Fruit fly (Drosophila melanogaster) whole organism, embryonic: ENCODE results near the gene galla-2.

Source experiments
- Awh ChIP-seq: fragments of 200-800 bp; sonication (Bioruptor generic); IDR thresholded peaks from 2 replicates; pipeline ENCODE4, ENCODE4 v1.3.6; 2022; ENCODE audit warnings: missing biosample characterization, missing genetic modification characterization
- Bteb2 ChIP-seq: fragments of 200-800 bp; sonication (Bioruptor generic); optimal IDR thresholded peaks from 2 replicates; lab custom pipeline; 2016; ENCODE audit warnings: missing biosample characterization, missing genetic modification characterization
- CG10543 ChIP-seq: fragments of 200-800 bp; sonication (Bioruptor generic); optimal IDR thresholded peaks from 3 replicates; lab custom pipeline; 2017; ENCODE audit warnings: missing biosample characterization, mild to moderate bottlenecking, missing genetic modification characterization, moderate library complexity
- CG12769 ChIP-seq: fragments of 200-800 bp; sonication (Bioruptor generic); optimal IDR thresholded peaks from 2 replicates; lab custom pipeline; 2019; ENCODE audit warnings: missing biosample characterization, mild to moderate bottlenecking, missing genetic modification characterization, moderate library complexity
- CG13287 ChIP-seq: fragments of 200-800 bp; sonication (Bioruptor generic); IDR thresholded peaks from 2 replicates; pipeline ENCODE4 v1.3.6; 2022; ENCODE audit warnings: missing biosample characterization, missing genetic modification characterization; ENCODE audit not compliant: partially characterized antibody
- CG13894 ChIP-seq: fragments of 200-800 bp; sonication (Bioruptor generic); optimal IDR thresholded peaks from 3 replicates; lab custom pipeline; 2018; ENCODE audit warnings: missing biosample characterization, mild to moderate bottlenecking, missing genetic modification characterization, moderate library complexity
- CG15011 ChIP-seq: fragments of 200-800 bp; sonication (Bioruptor generic); optimal IDR thresholded peaks from 3 replicates; lab custom pipeline; 2018; ENCODE audit warnings: missing biosample characterization, mild to moderate bottlenecking, missing genetic modification characterization
- CG15479 ChIP-seq: fragments of 200-800 bp; sonication (Bioruptor generic); optimal IDR thresholded peaks from 3 replicates; lab custom pipeline; 2019; ENCODE audit warnings: missing biosample characterization, mild to moderate bottlenecking, missing genetic modification characterization, moderate library complexity
- CG17385 ChIP-seq: fragments of 200-800 bp; sonication (Bioruptor generic); optimal IDR thresholded peaks from 3 replicates; lab custom pipeline; 2018; ENCODE audit warnings: missing biosample characterization, mild to moderate bottlenecking, missing genetic modification characterization
- CG17829 ChIP-seq: fragments of 200-800 bp; optimal IDR thresholded peaks from 2 replicates; lab custom pipeline; 2019; ENCODE audit warnings: missing biosample characterization, mild to moderate bottlenecking, missing genetic modification characterization, moderate library complexity
- CG18764 ChIP-seq: fragments of 200-800 bp; sonication (Bioruptor generic); optimal IDR thresholded peaks from 3 replicates; lab custom pipeline; 2016; ENCODE audit warnings: missing biosample characterization, missing genetic modification characterization
- CG2678 ChIP-seq: fragments of 200-800 bp; sonication (Bioruptor generic); optimal IDR thresholded peaks from 3 replicates; lab custom pipeline; 2019; ENCODE audit warnings: missing biosample characterization, mild to moderate bottlenecking, missing genetic modification characterization, moderate library complexity
- CG2712 ChIP-seq: fragments of 200-800 bp; optimal IDR thresholded peaks from 3 replicates; lab custom pipeline; 2019; ENCODE audit warnings: missing biosample characterization, mild to moderate bottlenecking, missing genetic modification characterization, moderate library complexity
- CG30403 ChIP-seq: fragments of 200-800 bp; sonication (Bioruptor generic); optimal IDR thresholded peaks from 3 replicates; lab custom pipeline; 2016; ENCODE audit warnings: missing biosample characterization, missing genetic modification characterization
- CG3281 ChIP-seq: fragments of 200-800 bp; sonication (Bioruptor generic); optimal IDR thresholded peaks from 3 replicates; lab custom pipeline; 2017; ENCODE audit warnings: missing biosample characterization, mild to moderate bottlenecking, missing genetic modification characterization
- CG5180 ChIP-seq: fragments of 200-800 bp; sonication (Bioruptor generic); optimal IDR thresholded peaks from 3 replicates; lab custom pipeline; 2017; ENCODE audit warnings: missing biosample characterization, missing genetic modification characterization, mild to moderate bottlenecking, moderate library complexity, missing genetic modification reagents
- CG6254 ChIP-seq: fragments of 200-800 bp; sonication (Bioruptor generic); optimal IDR thresholded peaks from 3 replicates; lab custom pipeline; 2017; ENCODE audit warnings: mild to moderate bottlenecking, missing biosample characterization, missing genetic modification reagents, missing genetic modification characterization
- CG6689 ChIP-seq: fragments of 200-800 bp; sonication (Bioruptor generic); IDR thresholded peaks from 2 replicates; pipeline ENCODE4 v1.3.6; 2022; ENCODE audit warnings: missing biosample characterization, missing genetic modification characterization
- CG9727 ChIP-seq: fragments of 200-800 bp; sonication (Bioruptor generic); optimal IDR thresholded peaks from 3 replicates; lab custom pipeline; 2017; ENCODE audit warnings: missing biosample characterization, mild to moderate bottlenecking, missing genetic modification characterization
- CG9876 ChIP-seq: fragments of 200-800 bp; sonication (Bioruptor generic); optimal IDR thresholded peaks from 2 replicates; lab custom pipeline; 2016; ENCODE audit warnings: missing biosample characterization, missing genetic modification characterization
- Dll ChIP-seq: fragments of 200-800 bp; sonication (Bioruptor generic); IDR thresholded peaks from 4 replicates; pipeline ENCODE4 v1.3.6; 2022; ENCODE audit warnings: missing biosample characterization, missing genetic modification characterization; ENCODE audit not compliant: partially characterized antibody
- Drgx ChIP-seq: fragments of 200-800 bp; sonication (Bioruptor generic); IDR thresholded peaks from 2 replicates; pipeline ENCODE4 v1.3.6; 2022; ENCODE audit warnings: missing biosample characterization, missing genetic modification characterization
- ERR ChIP-seq: fragments of 200-800 bp; sonication (Bioruptor generic); optimal IDR thresholded peaks from 2 replicates; lab custom pipeline; 2016; ENCODE audit warnings: missing biosample characterization, missing genetic modification characterization
- HHEX ChIP-seq: fragments of 200-800 bp; sonication (Bioruptor generic); optimal IDR thresholded peaks from 3 replicates; lab custom pipeline; 2017; ENCODE audit warnings: missing biosample characterization, mild to moderate bottlenecking, missing genetic modification characterization, missing genetic modification reagents
- HmgD ChIP-seq: fragments of 200-800 bp; sonication (Bioruptor generic); optimal IDR thresholded peaks from 3 replicates; lab custom pipeline; 2016; ENCODE audit warnings: missing biosample characterization, missing genetic modification characterization
- Hsf ChIP-seq: fragments of 200-800 bp; sonication (Bioruptor generic); optimal IDR thresholded peaks from 3 replicates; lab custom pipeline; 2016; ENCODE audit warnings: missing biosample characterization, missing genetic modification characterization
- MTF-1 ChIP-seq: fragments of 200-800 bp; sonication (Bioruptor generic); optimal IDR thresholded peaks from 2 replicates; lab custom pipeline; 2018; ENCODE audit warnings: missing biosample characterization, mild to moderate bottlenecking, missing genetic modification characterization, borderline replicate concordance
- Nf-YA ChIP-seq: fragments of 200-800 bp; sonication (Bioruptor generic); IDR thresholded peaks from 2 replicates; pipeline ENCODE4 v1.3.6; 2022; ENCODE audit warnings: missing biosample characterization, missing genetic modification characterization
- Spps ChIP-seq: fragments of 200-800 bp; sonication (Bioruptor generic); optimal IDR thresholded peaks from 2 replicates; lab custom pipeline; 2018; ENCODE audit warnings: missing biosample characterization, mild to moderate bottlenecking, missing genetic modification characterization
- abd-A ChIP-seq: fragments of 200-800 bp; sonication (Bioruptor generic); optimal IDR thresholded peaks from 3 replicates; lab custom pipeline; 2019; ENCODE audit warnings: missing biosample characterization, mild to moderate bottlenecking, missing genetic modification characterization, moderate library complexity
- bigmax ChIP-seq: fragments of 200-800 bp; sonication (Bioruptor generic); optimal IDR thresholded peaks from 2 replicates; lab custom pipeline; 2018; ENCODE audit warnings: missing biosample characterization, mild to moderate bottlenecking, missing genetic modification characterization
- bsh ChIP-seq, 2 experiments: fragments of 200-800 bp; sonication (Bioruptor generic); optimal IDR thresholded peaks; 2 replicates each; lab custom pipeline; 2017 to 2018; ENCODE audit warnings: mild to moderate bottlenecking in 2 of 2, missing biosample characterization in 2 of 2, missing genetic modification characterization in 2 of 2, moderate library complexity in 1 of 2
- cas ChIP-seq: fragments of 200-800 bp; sonication (Bioruptor generic); IDR thresholded peaks from 2 replicates; pipeline ENCODE4 v1.3.6; 2022; ENCODE audit warnings: missing biosample characterization, missing genetic modification characterization
- cg ChIP-seq: fragments of 200-800 bp; sonication (Bioruptor generic); optimal IDR thresholded peaks from 3 replicates; lab custom pipeline; 2019; ENCODE audit warnings: missing biosample characterization, mild to moderate bottlenecking, missing genetic modification characterization, moderate library complexity
- disco-r ChIP-seq: fragments of 200-800 bp; sonication (Bioruptor generic); optimal IDR thresholded peaks from 2 replicates; lab custom pipeline; 2016; ENCODE audit warnings: missing biosample characterization, missing genetic modification characterization
- emc ChIP-seq: fragments of 200-800 bp; sonication (Bioruptor generic); optimal IDR thresholded peaks from 2 replicates; lab custom pipeline; 2016; ENCODE audit warnings: missing biosample characterization, missing genetic modification characterization
- hkb ChIP-seq, 2 experiments: fragments of 200-800 bp in 1 of 2; fragments of >200 bp in 1 of 2; sonication (Bioruptor generic) in 1 of 2; IDR thresholded peaks in 1 of 2; optimal IDR thresholded peaks in 1 of 2; 2 replicates each; pipeline versions ENCODE4 v1.3.6 to Lab custom; 2017 to 2022; ENCODE audit warnings: missing biosample characterization in 1 of 2, missing genetic modification characterization in 1 of 2
- ken ChIP-seq: fragments of 200-800 bp; sonication (Bioruptor generic); IDR thresholded peaks from 3 replicates; pipeline ENCODE4 v1.3.6; 2022; ENCODE audit warnings: missing biosample characterization, missing genetic modification characterization
- prd ChIP-seq, 3 experiments: fragments of >200 bp in 2 of 3; fragments of 200-800 bp in 1 of 3; sonication (Bioruptor generic) in 1 of 3; optimal IDR thresholded peaks in 2 of 3; IDR thresholded peaks in 1 of 3; 2 replicates in 2 of 3; 3 replicates in 1 of 3; pipeline versions ENCODE4 v1.3.6 to Lab custom; 2017 to 2022; ENCODE audit warnings: missing biosample characterization in 1 of 3, missing genetic modification characterization in 1 of 3
- ranshi ChIP-seq: fragments of 200-800 bp; sonication (Bioruptor generic); IDR thresholded peaks from 2 replicates; pipeline ENCODE4 v1.3.6; 2022; ENCODE audit warnings: missing biosample characterization, missing genetic modification characterization
- sd ChIP-seq: fragments of 200-800 bp; sonication (Bioruptor generic); optimal IDR thresholded peaks from 3 replicates; lab custom pipeline; 2018; ENCODE audit warnings: missing biosample characterization, mild to moderate bottlenecking, missing genetic modification characterization, moderate library complexity
- ttk ChIP-seq: fragments of 200-800 bp; sonication (Bioruptor generic); IDR thresholded peaks from 2 replicates; pipeline ENCODE4 v2.1.2; 2022; ENCODE audit warnings: missing biosample characterization, missing genetic modification characterization
- twi ChIP-seq: fragments of 200-800 bp; optimal IDR thresholded peaks from 2 replicates; lab custom pipeline; 2019; ENCODE audit warnings: missing biosample characterization, mild to moderate bottlenecking, missing genetic modification characterization, moderate library complexity
- unpg ChIP-seq: fragments of 200-800 bp; sonication (Bioruptor generic); optimal IDR thresholded peaks from 3 replicates; lab custom pipeline; 2018; ENCODE audit warnings: missing biosample characterization, mild to moderate bottlenecking, missing genetic modification characterization, moderate library complexity
- vnd ChIP-seq: fragments of 200-800 bp; sonication (Bioruptor generic); IDR thresholded peaks from 3 replicates; pipeline ENCODE4 v1.3.6; 2022; ENCODE audit warnings: missing biosample characterization, missing genetic modification characterization; ENCODE audit not compliant: partially characterized antibody
- zf30C ChIP-seq: fragments of 200-800 bp; sonication (Bioruptor generic); optimal IDR thresholded peaks from 3 replicates; lab custom pipeline; 2018; ENCODE audit warnings: missing biosample characterization, mild to moderate bottlenecking, missing genetic modification characterization
- zfh1 ChIP-seq: fragments of 200-800 bp; sonication (Bioruptor generic); IDR thresholded peaks from 3 replicates; pipeline ENCODE4 v1.3.6; 2022; ENCODE audit warnings: missing biosample characterization, missing genetic modification characterization

Gene galla-2

DNA sequence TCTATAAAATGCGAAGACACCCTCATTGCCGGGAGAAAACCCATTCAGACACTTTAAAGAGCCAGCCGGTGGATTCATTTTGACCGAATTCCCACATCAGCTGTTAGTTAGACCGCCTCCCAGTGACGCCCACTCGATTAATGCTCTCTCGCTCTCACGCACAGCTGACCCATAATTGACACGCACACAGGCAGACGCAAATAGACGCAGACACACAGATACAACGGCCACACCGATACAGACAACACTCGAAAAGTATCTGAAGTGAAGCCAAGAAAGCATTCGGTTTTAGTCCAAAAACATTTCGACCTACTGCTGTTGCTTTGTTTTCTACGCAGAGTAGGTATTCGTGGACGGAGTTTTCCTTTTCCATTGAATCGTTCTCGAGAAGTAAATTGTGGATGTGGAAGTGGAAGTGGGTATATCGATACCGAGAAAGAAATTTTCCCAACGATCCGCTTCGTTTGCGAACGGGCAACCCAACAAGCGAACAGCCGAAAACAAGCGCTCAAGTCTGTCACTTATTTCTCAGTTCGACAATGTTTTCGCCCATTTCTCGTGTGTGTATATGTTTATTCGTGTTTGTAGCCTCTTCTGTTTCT, 22.5 kb upstream of the galla-2 start (continued):
- no peak for TF ChIP-seq vnd (GFP tag; lab: Robert Waterston, UW)
- no peak for TF ChIP-seq hkb (optimal IDR thresholded peaks at IDR 0.05; lab: Kevin White, UChicago)
- TF ChIP-seq hkb (GFP tag; IDR thresholded peaks at IDR 0.05; lab: Robert Waterston, UW), result 0 out of 2 replicates have a peak, but pooled peaks have one; percentile 7
- no peak for TF ChIP-seq Spps (tag; lab: Kevin White, UChicago)
- TF ChIP-seq CG17385 (GFP tag; lab: Kevin White, UChicago), result no peak
- TF ChIP-seq CG9876, result no peak
- TF ChIP-seq ranshi, result peak; percentile 5; the same call in 1 of the 2 replicates
- no peak for TF ChIP-seq Bteb2 (GFP tag; lab: Kevin White, UChicago)
- peak; percentile 74 for TF ChIP-seq sd (tag; lab: Kevin White, UChicago)
- TF ChIP-seq CG2712, result peak; percentile 11
- no peak for TF ChIP-seq MTF-1
- no peak for TF ChIP-seq disco-r (GFP tag; lab: Kevin White, UChicago)
- TF ChIP-seq CG6254, result peak; percentile 31
- peak; percentile 69 for TF ChIP-seq CG12769
- TF ChIP-seq CG13287 (GFP tag; lab: Robert Waterston, UW), result peak; percentile 7; the same call in 1 of the 2 replicates
- TF ChIP-seq zfh1 (GFP tag; lab: Robert Waterston, UW), result 0 out of 3 replicates have a peak, but pooled peaks have one; percentile 27
- peak; percentile 0 for TF ChIP-seq zf30C (GFP tag; lab: Kevin White, UChicago)
- peak; percentile 2 for TF ChIP-seq CG9727 (GFP tag; lab: Kevin White, UChicago)
- no peak for TF ChIP-seq prd (optimal IDR thresholded peaks at IDR 0.05; lab: Kevin White, UChicago)
- TF ChIP-seq prd (GFP tag; IDR thresholded peaks at IDR 0.05; lab: Robert Waterston, UW), result peak; percentile 4; the same call in 1 of the 3 replicates
- TF ChIP-seq ken, result no peak
- no peak for TF ChIP-seq emc
- no peak for TF ChIP-seq Hsf
- TF ChIP-seq Drgx (GFP tag; lab: Robert Waterston, UW), result no peak
- TF ChIP-seq HHEX, result no peak
- TF ChIP-seq cg, result peak; percentile 89
- TF ChIP-seq abd-A (tag; lab: Kevin White, UChicago), result peak; percentile 67
- 0 out of 4 replicates have a peak, but pooled peaks have one; percentile 25 for TF ChIP-seq Dll (GFP tag; lab: Robert Waterston, UW)
- no peak for TF ChIP-seq bigmax (GFP tag; lab: Kevin White, UChicago)
- TF ChIP-seq CG17829, result peak; percentile 36
- TF ChIP-seq CG5180 (GFP tag; lab: Kevin White, UChicago), result peak; percentile 49
- TF ChIP-seq CG6689 (GFP tag; lab: Robert Waterston, UW), result no peak
- peak; percentile 74 for TF ChIP-seq CG13894 (tag; lab: Kevin White, UChicago)
- TF ChIP-seq CG10543 (GFP tag; lab: Kevin White, UChicago), result peak; percentile 6
- TF ChIP-seq HmgD (GFP tag; lab: Kevin White, UChicago), result peak; percentile 23
- peak; percentile 11 for TF ChIP-seq CG3281
- TF ChIP-seq ERR (GFP tag; lab: Kevin White, UChicago), result peak; percentile 28
- TF ChIP-seq unpg, result no peak
- TF ChIP-seq CG18764 (GFP tag; lab: Kevin White, UChicago), result no peak
- no peak for TF ChIP-seq cas (GFP tag; lab: Robert Waterston, UW)
- no peak for TF ChIP-seq bsh (GFP tag; optimal IDR thresholded peaks at IDR 0.05; lab: Kevin White, UChicago)
- TF ChIP-seq CG15011 (GFP tag; lab: Kevin White, UChicago), result no peak
- TF ChIP-seq twi, result peak; percentile 61
- no peak for TF ChIP-seq CG30403 (GFP tag; lab: Kevin White, UChicago)
- 0 out of 2 replicates have a peak, but pooled peaks have one; percentile 12 for TF ChIP-seq Nf-YA (GFP tag; lab: Robert Waterston, UW)
- TF ChIP-seq Awh, result 0 out of 2 replicates have a peak, but pooled peaks have one; percentile 39
- TF ChIP-seq ttk (GFP tag; lab: Robert Waterston, UW), result 0 out of 2 replicates have a peak, but pooled peaks have one; percentile 19
- TF ChIP-seq CG15479 (GFP tag; lab: Kevin White, UChicago), result peak; percentile 8
- TF ChIP-seq CG2678 (tag; lab: Kevin White, UChicago), result peak; percentile 7
